Fruit fly (Drosophila melanogaster) whole organism, embryonic: ENCODE measurements around the gene CG10348.

Experiments
- Aef1 ChIP-seq: fragments of 200-800 bp; sonication (Bioruptor generic); IDR thresholded peaks from 3 replicates; pipeline ENCODE4 v1.3.6; 2022; ENCODE audit warnings: missing biosample characterization, missing genetic modification characterization
- Awh ChIP-seq: fragments of 200-800 bp; sonication (Bioruptor generic); IDR thresholded peaks from 2 replicates; pipeline ENCODE4, ENCODE4 v1.3.6; 2022; ENCODE audit warnings: missing biosample characterization, missing genetic modification characterization
- Blimp-1 ChIP-seq: fragments of 200-800 bp; sonication (Bioruptor generic); optimal IDR thresholded peaks from 3 replicates; lab custom pipeline; 2018; ENCODE audit warnings: missing biosample characterization, missing genetic modification characterization, mild to moderate bottlenecking, moderate library complexity, missing genetic modification reagents
- CG12769 ChIP-seq: fragments of 200-800 bp; sonication (Bioruptor generic); optimal IDR thresholded peaks from 2 replicates; lab custom pipeline; 2019; ENCODE audit warnings: missing biosample characterization, mild to moderate bottlenecking, missing genetic modification characterization, moderate library complexity
- CG17359 ChIP-seq: fragments of 200-800 bp; sonication (Bioruptor generic); optimal IDR thresholded peaks from 3 replicates; lab custom pipeline; 2018; ENCODE audit warnings: missing biosample characterization, mild to moderate bottlenecking, missing genetic modification characterization, moderate library complexity
- CG1832 ChIP-seq: fragments of 200-800 bp; sonication (Bioruptor generic); optimal IDR thresholded peaks from 2 replicates; lab custom pipeline; 2017; ENCODE audit warnings: missing biosample characterization, mild to moderate bottlenecking, missing genetic modification characterization, inconsistent platforms
- CG18476 ChIP-seq: fragments of 200-800 bp; sonication (Bioruptor generic); optimal IDR thresholded peaks from 2 replicates; lab custom pipeline; 2016; ENCODE audit warnings: missing biosample characterization, mild to moderate bottlenecking, missing genetic modification characterization
- CG2678 ChIP-seq: fragments of 200-800 bp; sonication (Bioruptor generic); optimal IDR thresholded peaks from 3 replicates; lab custom pipeline; 2019; ENCODE audit warnings: missing biosample characterization, mild to moderate bottlenecking, missing genetic modification characterization, moderate library complexity
- CG2875 ChIP-seq: fragments of 200-800 bp; sonication (Bioruptor generic); optimal IDR thresholded peaks from 2 replicates; lab custom pipeline; 2017; ENCODE audit warnings: missing biosample characterization, mild to moderate bottlenecking, missing genetic modification characterization, missing genetic modification reagents
- CG30431 ChIP-seq: fragments of 200-800 bp; sonication (Bioruptor generic); optimal IDR thresholded peaks from 2 replicates; lab custom pipeline; 2017; ENCODE audit warnings: missing biosample characterization, missing genetic modification characterization
- CG31388 ChIP-seq: fragments of 200-800 bp; sonication (Bioruptor generic); optimal IDR thresholded peaks from 2 replicates; lab custom pipeline; 2016; ENCODE audit warnings: missing biosample characterization, missing genetic modification characterization
- CG3163 ChIP-seq: fragments of 200-800 bp; sonication (Bioruptor generic); optimal IDR thresholded peaks from 3 replicates; lab custom pipeline; 2016; ENCODE audit warnings: missing biosample characterization, missing genetic modification characterization
- CG4730 ChIP-seq: fragments of 200-800 bp; sonication (Bioruptor generic); IDR thresholded peaks from 2 replicates; pipeline ENCODE4 v1.3.6; 2022; ENCODE audit warnings: missing biosample characterization, missing genetic modification characterization
- CG5245 ChIP-seq: fragments of 200-800 bp; sonication (Bioruptor generic); optimal IDR thresholded peaks from 3 replicates; lab custom pipeline; 2016; ENCODE audit warnings: missing biosample characterization, missing genetic modification characterization
- CG7963 ChIP-seq: fragments of 200-800 bp; sonication (Bioruptor generic); IDR thresholded peaks from 3 replicates; pipeline ENCODE4 v1.3.6; 2022; ENCODE audit warnings: missing biosample characterization, missing genetic modification characterization; ENCODE audit not compliant: partially characterized antibody
- CG8290 ChIP-seq, 3 experiments: fragments of 200-800 bp; sonication (Bioruptor generic); optimal IDR thresholded peaks; 2 replicates each; lab custom pipeline; 2016 to 2019; ENCODE audit warnings: missing biosample characterization in 3 of 3, missing genetic modification characterization in 3 of 3, mild to moderate bottlenecking in 2 of 3, moderate library complexity in 1 of 3
- CG8478 ChIP-seq: fragments of >200 bp; optimal IDR thresholded peaks from 2 replicates; lab custom pipeline; 2018
- CG8765 ChIP-seq: fragments of 200-800 bp; sonication (Bioruptor generic); IDR thresholded peaks from 2 replicates; pipeline ENCODE4 v1.3.6; 2022; ENCODE audit warnings: missing biosample characterization, missing genetic modification characterization
- CG9609 ChIP-seq: fragments of 200-800 bp; sonication (Bioruptor generic); optimal IDR thresholded peaks from 3 replicates; lab custom pipeline; 2016; ENCODE audit warnings: missing biosample characterization, missing genetic modification characterization
- CG9797 ChIP-seq: fragments of 200-800 bp; sonication (Bioruptor generic); optimal IDR thresholded peaks from 3 replicates; lab custom pipeline; 2018; ENCODE audit warnings: missing biosample characterization, mild to moderate bottlenecking, missing genetic modification characterization
- CG9932 ChIP-seq: fragments of 200-800 bp; sonication (Bioruptor generic); IDR thresholded peaks from 2 replicates; pipeline ENCODE4 v1.3.6; 2022; ENCODE audit warnings: missing biosample characterization, missing genetic modification characterization
- Doc3 ChIP-seq: fragments of 200-800 bp; sonication (Bioruptor generic); IDR thresholded peaks from 3 replicates; pipeline ENCODE4 v1.3.6; 2022; ENCODE audit warnings: missing biosample characterization, missing genetic modification characterization; ENCODE audit not compliant: partially characterized antibody
- Fer1 ChIP-seq: fragments of 200-800 bp; sonication (Bioruptor generic); optimal IDR thresholded peaks from 2 replicates; lab custom pipeline; 2017; ENCODE audit warnings: missing biosample characterization, mild to moderate bottlenecking, missing genetic modification characterization
- Jarid2 ChIP-seq: fragments of 200-800 bp; sonication (Bioruptor generic); optimal IDR thresholded peaks from 3 replicates; lab custom pipeline; 2017; ENCODE audit warnings: mild to moderate bottlenecking, missing biosample characterization, missing genetic modification reagents, missing genetic modification characterization
- Oli ChIP-seq: fragments of 200-800 bp; sonication (Bioruptor generic); optimal IDR thresholded peaks from 2 replicates; lab custom pipeline; 2018; ENCODE audit warnings: missing biosample characterization, mild to moderate bottlenecking, missing genetic modification characterization, moderate library complexity
- Optix ChIP-seq: fragments of 200-800 bp; sonication (Bioruptor generic); IDR thresholded peaks from 3 replicates; pipeline ENCODE4 v1.3.6; 2022; ENCODE audit warnings: missing biosample characterization, missing genetic modification characterization
- Spps ChIP-seq: fragments of 200-800 bp; sonication (Bioruptor generic); optimal IDR thresholded peaks from 2 replicates; lab custom pipeline; 2018; ENCODE audit warnings: missing biosample characterization, mild to moderate bottlenecking, missing genetic modification characterization
- Usf ChIP-seq: fragments of 200-800 bp; sonication (Bioruptor generic); optimal IDR thresholded peaks from 2 replicates; lab custom pipeline; 2017; ENCODE audit warnings: missing genotype, missing biosample characterization, missing genetic modification characterization
- chif ChIP-seq, 2 experiments: fragments of 200-800 bp; sonication (Bioruptor generic); optimal IDR thresholded peaks; 3 replicates each; lab custom pipeline; 2016; ENCODE audit warnings: missing biosample characterization in 2 of 2, missing genetic modification characterization in 2 of 2
- da ChIP-seq: fragments of 200-800 bp; sonication (Bioruptor generic); optimal IDR thresholded peaks from 2 replicates; lab custom pipeline; 2016; ENCODE audit warnings: missing biosample characterization, missing genetic modification characterization
- dpn ChIP-seq, 2 experiments: fragments of 200-800 bp; sonication (Bioruptor generic); optimal IDR thresholded peaks; 3 replicates each; lab custom pipeline; 2016; ENCODE audit warnings: missing biosample characterization in 2 of 2, missing genetic modification characterization in 2 of 2
- dysf ChIP-seq: fragments of 200-800 bp; sonication (Bioruptor generic); IDR thresholded peaks from 3 replicates; pipeline ENCODE4 v1.3.6; 2022; ENCODE audit warnings: missing biosample characterization, missing genetic modification characterization
- emc ChIP-seq: fragments of 200-800 bp; sonication (Bioruptor generic); optimal IDR thresholded peaks from 2 replicates; lab custom pipeline; 2016; ENCODE audit warnings: missing biosample characterization, missing genetic modification characterization
- h ChIP-seq: fragments of >200 bp; optimal IDR thresholded peaks from 2 replicates; lab custom pipeline; 2017
- hbn ChIP-seq: fragments of 200-800 bp; sonication (Bioruptor generic); IDR thresholded peaks from 2 replicates; pipeline ENCODE4 v1.3.6; 2022; ENCODE audit warnings: missing biosample characterization, missing genetic modification characterization; ENCODE audit not compliant: partially characterized antibody
- kah ChIP-seq: fragments of 200-800 bp; sonication (Bioruptor generic); optimal IDR thresholded peaks from 2 replicates; lab custom pipeline; 2018; ENCODE audit warnings: missing biosample characterization, mild to moderate bottlenecking, missing genetic modification characterization
- ken ChIP-seq: fragments of 200-800 bp; sonication (Bioruptor generic); IDR thresholded peaks from 3 replicates; pipeline ENCODE4 v1.3.6; 2022; ENCODE audit warnings: missing biosample characterization, missing genetic modification characterization
- lmd ChIP-seq: fragments of 200-800 bp; sonication (Bioruptor generic); IDR thresholded peaks from 2 replicates; pipeline ENCODE4 v1.3.6; 2022; ENCODE audit warnings: missing biosample characterization, missing genetic modification characterization
- lola ChIP-seq, 3 experiments: fragments of >200 bp in 2 of 3; fragments of 200-800 bp in 1 of 3; sonication (Bioruptor generic) in 1 of 3; optimal IDR thresholded peaks; 2 replicates each; lab custom pipeline; 2017 to 2019; ENCODE audit warnings: missing biosample characterization in 3 of 3, missing genetic modification characterization in 3 of 3, mild to moderate bottlenecking in 1 of 3, moderate library complexity in 1 of 3
- p53 ChIP-seq: fragments of 200-800 bp; sonication (Bioruptor generic); optimal IDR thresholded peaks from 2 replicates; lab custom pipeline; 2016; ENCODE audit warnings: missing biosample characterization, missing genetic modification characterization
- pan ChIP-seq, 4 experiments: fragments of >200 bp in 3 of 4; fragments of 200-800 bp in 1 of 4; sonication (Bioruptor generic) in 1 of 4; optimal IDR thresholded peaks in 3 of 4; IDR thresholded peaks in 1 of 4; 2 replicates each; pipeline versions ENCODE4 v1.3.6 to Lab custom; 2017 to 2022; ENCODE audit warnings: missing biosample characterization in 2 of 4, missing genetic modification characterization in 2 of 4, mixed read lengths in 1 of 4
- psq ChIP-seq: fragments of 200-800 bp; sonication (Bioruptor generic); optimal IDR thresholded peaks from 2 replicates; lab custom pipeline; 2017; ENCODE audit warnings: missing biosample characterization, missing genetic modification characterization
- rib ChIP-seq: fragments of 200-800 bp; sonication (Bioruptor generic); IDR thresholded peaks from 2 replicates; pipeline ENCODE4 v1.3.6; 2022; ENCODE audit warnings: missing biosample characterization, missing genetic modification characterization
- sna ChIP-seq: fragments of 200-800 bp; sonication (Bioruptor generic); IDR thresholded peaks from 2 replicates; pipeline ENCODE4 v1.3.6; 2022; ENCODE audit warnings: missing biosample characterization, missing genetic modification characterization; ENCODE audit not compliant: partially characterized antibody
- ssp ChIP-seq: fragments of 200-800 bp; sonication (Bioruptor generic); IDR thresholded peaks from 2 replicates; pipeline ENCODE4 v1.3.6; 2022; ENCODE audit warnings: missing biosample characterization, missing genetic modification characterization
- tap ChIP-seq: fragments of 200-800 bp; optimal IDR thresholded peaks from 3 replicates; lab custom pipeline; 2019; ENCODE audit warnings: missing biosample characterization, mild to moderate bottlenecking, missing genetic modification characterization, moderate library complexity
- zen2 ChIP-seq: fragments of 200-800 bp; sonication (Bioruptor generic); IDR thresholded peaks from 3 replicates; pipeline ENCODE4 v1.3.6; 2022; ENCODE audit warnings: missing biosample characterization, missing genetic modification characterization; ENCODE audit not compliant: partially characterized antibody
- zfh1 ChIP-seq: fragments of 200-800 bp; sonication (Bioruptor generic); IDR thresholded peaks from 3 replicates; pipeline ENCODE4 v1.3.6; 2022; ENCODE audit warnings: missing biosample characterization, missing genetic modification characterization

The CG10348 gene

dm6 chr2L:18665952-18666606 lies 66.2 kb downstream of the CG10348 start (continued):
- TF ChIP-seq zen2 (GFP tag; lab: Robert Waterston, UW) (no peak), CG17359 (peak; percentile 34), ken (GFP tag; lab: Robert Waterston, UW) (0 out of 3 replicates have a peak, but pooled peaks have one; percentile 45), Doc3 (GFP tag; lab: Robert Waterston, UW) (no peak), psq (GFP tag; lab: Kevin White, UChicago) (no peak), CG2875 (GFP tag; lab: Kevin White, UChicago) (no peak), CG8765 (no peak), lmd (peak; percentile 42; the same call in 1 of the 2 replicates), CG12769 (tag; lab: Kevin White, UChicago) (no peak), pan (optimal IDR thresholded peaks at IDR 0.05; lab: Kevin White, UChicago) (no peak), pan (GFP tag; optimal IDR thresholded peaks at IDR 0.05 in 1 of 2, IDR thresholded peaks at IDR 0.05 in 1 of 2) (no peak), CG8290 (GFP tag; optimal IDR thresholded peaks at IDR 0.05; lab: Kevin White, UChicago) (peak; percentile 56), CG8290 (tag; optimal IDR thresholded peaks at IDR 0.05; lab: Kevin White, UChicago) (no peak), CG5245 (GFP tag; lab: Kevin White, UChicago) (peak; percentile 56), hbn (no peak), CG3163 (GFP tag; lab: Kevin White, UChicago) (peak; percentile 51), tap (tag; lab: Kevin White, UChicago) (no peak), Blimp-1 (GFP tag; lab: Kevin White, UChicago) (no peak), Awh (GFP tag; lab: Robert Waterston, UW) (peak; percentile 34; the same call in 1 of the 2 replicates), CG31388 (GFP tag; lab: Kevin White, UChicago) (peak; percentile 7), CG7963 (no peak), h (lab: Kevin White, UChicago) (no peak), CG9797 (GFP tag; lab: Kevin White, UChicago) (no peak), CG9932 (GFP tag; lab: Robert Waterston, UW) (peak; percentile 73), CG4730 (GFP tag; lab: Robert Waterston, UW) (peak; percentile 55; the same call in 1 of the 2 replicates), dpn (GFP tag; optimal IDR thresholded peaks at IDR 0.05; lab: Kevin White, UChicago) (peak; percentile 45 to 57), chif (GFP tag; optimal IDR thresholded peaks at IDR 0.05; lab: Kevin White, UChicago) (peak in 1 of 2 experiments; percentile 73), Jarid2 (GFP tag; lab: Kevin White, UChicago) (peak; percentile 49), Aef1 (GFP tag; lab: Robert Waterston, UW) (peak; percentile 47; the same call in 2 of the 3 replicates), CG8478 (lab: Kevin White, UChicago) (no peak), rib (GFP tag; lab: Robert Waterston, UW) (no peak), da (GFP tag; lab: Kevin White, UChicago) (peak; percentile 25), p53 (peak; percentile 62), Oli (no peak), sna (GFP tag; lab: Robert Waterston, UW) (0 out of 2 replicates have a peak, but pooled peaks have one; percentile 31), CG9609 (peak; percentile 29), ssp (GFP tag; lab: Robert Waterston, UW) (peak; percentile 45), lola (GFP tag; optimal IDR thresholded peaks at IDR 0.05; lab: Kevin White, UChicago) (no peak), CG2678 (tag; lab: Kevin White, UChicago) (no peak), dysf (GFP tag; lab: Robert Waterston, UW) (peak; percentile 61; the same call in 2 of the 3 replicates), Spps (no peak), emc (peak; percentile 57), Fer1 (GFP tag; lab: Kevin White, UChicago) (no peak), CG30431 (GFP tag; lab: Kevin White, UChicago) (no peak), kah (GFP tag; lab: Kevin White, UChicago) (no peak), zfh1 (GFP tag; lab: Robert Waterston, UW) (peak; percentile 71; the same call in 2 of the 3 replicates), CG1832 (no peak), CG18476 (GFP tag; lab: Kevin White, UChicago) (no peak), Optix (GFP tag; lab: Robert Waterston, UW) (peak; percentile 50; the same call in 1 of the 3 replicates), Usf (GFP tag; lab: Kevin White, UChicago) (no peak)
